Worm (Caenorhabditis elegans): Measurements from ENCODE around the gene dhs-6.

Gene dhs-6

ce11 chrII:5661735-5662177 is 42.6 kb upstream of the dhs-6 start (continued):
- peak; percentile 98 for TF ChIP-seq T26A5.8 (tag; optimal IDR thresholded peaks at IDR 0.05)
- peak; percentile 74 for TF ChIP-seq attf-3 (GFP tag; conservative IDR thresholded peaks at IDR 0.05)
- peak; percentile 73 for TF ChIP-seq ceh-91 (GFP tag; IDR thresholded peaks at IDR 0.05)
- TF ChIP-seq sea-2 (GFP tag; IDR thresholded peaks at IDR 0.05): peak; percentile 96
- TF ChIP-seq mxl-1 (tag; optimal IDR thresholded peaks at IDR 0.05): peak; percentile 67
- peak; percentile 99 for TF ChIP-seq aptf-3 (GFP tag; IDR thresholded peaks at IDR 0.05)
- TF ChIP-seq tbp1 (GFP tag; optimal IDR thresholded peaks at IDR 0.05): peak; percentile 71
- TF ChIP-seq let-526 (GFP tag; IDR thresholded peaks at IDR 0.05): peak; percentile 97
- TF ChIP-seq F49E8.2 (tag; optimal IDR thresholded peaks at IDR 0.05; ENCODE audit: insufficient read depth): peak; percentile 33
- TF ChIP-seq nfyb-1 (GFP tag; IDR thresholded peaks at IDR 0.05): peak; percentile 100
- TF ChIP-seq die-1 (tag; optimal IDR thresholded peaks at IDR 0.05): peak; percentile 77
- peak; percentile 90 for TF ChIP-seq ceh-100 (GFP tag; IDR thresholded peaks at IDR 0.05)
- peak; percentile 96 for TF ChIP-seq ztf-26 (tag; optimal IDR thresholded peaks at IDR 0.05)
- peak; percentile 79 for TF ChIP-seq rcor-1 (GFP tag; IDR thresholded peaks at IDR 0.05)
- no peak for TF ChIP-seq sptf-2 (GFP tag; optimal IDR thresholded peaks at IDR 0.05)
- TF ChIP-seq let-607 (tag; optimal IDR thresholded peaks at IDR 0.05): peak; percentile 82 to 88
- TF ChIP-seq bed-1 (GFP tag; IDR thresholded peaks at IDR 0.05): peak; percentile 91
- TF ChIP-seq hsf-1 (GFP tag; IDR thresholded peaks at IDR 0.05): peak; percentile 89
- no peak for TF ChIP-seq nfya-1 (tag; optimal IDR thresholded peaks at IDR 0.05; ENCODE audit: borderline replicate concordance, insufficient read depth)
- TF ChIP-seq nhr-27 (tag; optimal IDR thresholded peaks at IDR 0.05): peak; percentile 98
- peak; percentile 96 for TF ChIP-seq pbrm-1 (GFP tag; IDR thresholded peaks at IDR 0.05)
- TF ChIP-seq ets-4 (GFP tag; optimal IDR thresholded peaks at IDR 0.05): peak; percentile 69
- TF ChIP-seq ama-1 (optimal IDR thresholded peaks at IDR 0.05): peak; percentile 100
- peak; percentile 89 to 94 for TF ChIP-seq ama-1 (GFP tag; optimal IDR thresholded peaks at IDR 0.05)
- peak; percentile 85 for TF ChIP-seq lin-26 (GFP tag; IDR thresholded peaks at IDR 0.05)
- TF ChIP-seq atf-7 (tag; optimal IDR thresholded peaks at IDR 0.05): peak; percentile 97
- TF ChIP-seq egrh-3 (GFP tag; IDR thresholded peaks at IDR 0.05): peak; percentile 91
- peak; percentile 88 for TF ChIP-seq ceh-27 (GFP tag; optimal IDR thresholded peaks at IDR 0.05)
- TF ChIP-seq madf-6 (GFP tag; IDR thresholded peaks at IDR 0.05): peak; percentile 91
- TF ChIP-seq mcd-1 (GFP tag; IDR thresholded peaks at IDR 0.05): peak; percentile 91
- TF ChIP-seq snpc-4 (GFP tag; optimal IDR thresholded peaks at IDR 0.05): peak; percentile 51
- TF ChIP-seq snpc-4 (tag; optimal IDR thresholded peaks at IDR 0.05): peak in 2 of 4 experiments; percentile 82 to 84
- TF ChIP-seq egl-44 (GFP tag; IDR thresholded peaks at IDR 0.05): peak; percentile 90; the same call in 1 of the 2 replicates
- peak; percentile 98 for TF ChIP-seq B0336.3 (GFP tag; IDR thresholded peaks at IDR 0.05)
- TF ChIP-seq athp-1 (tag; optimal IDR thresholded peaks at IDR 0.05): peak; percentile 99
- peak; percentile 94 for TF ChIP-seq ztf-3 (GFP tag; optimal IDR thresholded peaks at IDR 0.05)
- peak; percentile 72; the same call in 1 of the 2 replicates for TF ChIP-seq bed-2 (GFP tag; IDR thresholded peaks at IDR 0.05)
- no peak for TF ChIP-seq F57A8.1 (GFP tag; optimal IDR thresholded peaks at IDR 0.05)
- peak; percentile 96 for TF ChIP-seq Y95B8A.8 (GFP tag; IDR thresholded peaks at IDR 0.05)
- TF ChIP-seq xnd-1 (tag; optimal IDR thresholded peaks at IDR 0.05): peak; percentile 50
- TF ChIP-seq F52B5.7 (tag; optimal IDR thresholded peaks at IDR 0.05): peak; percentile 100
- TF ChIP-seq nhr-120 (GFP tag; IDR thresholded peaks at IDR 0.05): peak; percentile 98; the same call in 1 of the 2 replicates
- TF ChIP-seq lir-1 (GFP tag; conservative IDR thresholded peaks at IDR 0.05): peak; percentile 79
- TF ChIP-seq hlh-12 (tag; optimal IDR thresholded peaks at IDR 0.05): no peak
- no peak for TF ChIP-seq lsl-1 (GFP tag; optimal IDR thresholded peaks at IDR 0.05)
- TF ChIP-seq K12H6.12 (tag; optimal IDR thresholded peaks at IDR 0.05): peak; percentile 90
- peak; percentile 93 for TF ChIP-seq ztf-28 (GFP tag; IDR thresholded peaks at IDR 0.05)
- TF ChIP-seq ceh-40 (GFP tag; IDR thresholded peaks at IDR 0.05): peak; percentile 94
- peak; percentile 98 for TF ChIP-seq zfh-2 (GFP tag; conservative IDR thresholded peaks at IDR 0.05)
- peak; percentile 83 for TF ChIP-seq ztf-6 (GFP tag; IDR thresholded peaks at IDR 0.05)
